Worm (Caenorhabditis elegans) whole organism, young adult: ENCODE results near the gene Y45G5AM.6.

Source experiments
- T07F8.4 ChIP-seq: sonication (generic microtip); optimal IDR thresholded peaks from 2 replicates; lab custom pipeline; 2016; ENCODE audit warnings: mild to moderate bottlenecking, missing genetic modification characterization, moderate library complexity, missing compliant biosample characterization
- attf-5 ChIP-seq: fragments of 200-800 bp; sonication (Bioruptor generic); optimal IDR thresholded peaks from 2 replicates; lab custom pipeline; 2018; ENCODE audit warnings: mild to moderate bottlenecking, missing genetic modification characterization, missing compliant biosample characterization
- egl-18 ChIP-seq: fragments of 200-800 bp; sonication (Bioruptor generic); IDR thresholded peaks from 2 replicates; pipeline ENCODE4 v1.3.6; 2022; ENCODE audit warnings: missing genetic modification reagents, missing genetic modification characterization, missing compliant biosample characterization
- let-526 ChIP-seq: fragments of 200-800 bp; sonication (Bioruptor generic); IDR thresholded peaks from 2 replicates; pipeline ENCODE4 v1.3.6; 2022; ENCODE audit warnings: missing genetic modification reagents, missing genetic modification characterization, missing compliant biosample characterization
- madf-10 ChIP-seq: sonication (generic microtip); optimal IDR thresholded peaks from 2 replicates; lab custom pipeline; 2016; ENCODE audit warnings: mild to moderate bottlenecking, missing genetic modification characterization, missing compliant biosample characterization
- madf-8 ChIP-seq: fragments of 200-800 bp; sonication (Bioruptor generic); conservative IDR thresholded peaks from 2 replicates; pipeline ENCODE4 v1.3.6; 2022; ENCODE audit warnings: missing genetic modification reagents, missing genetic modification characterization, missing compliant biosample characterization
- tbx-9 ChIP-seq: sonication (generic microtip); optimal IDR thresholded peaks from 2 replicates; lab custom pipeline; 2016; ENCODE audit warnings: borderline replicate concordance, missing genetic modification characterization, inconsistent platforms, missing compliant biosample characterization
- ztf-6 ChIP-seq: fragments of 200-800 bp; sonication (Bioruptor generic); IDR thresholded peaks from 2 replicates; pipeline ENCODE4 v1.3.6; 2022; ENCODE audit warnings: missing genetic modification reagents, missing genetic modification characterization, missing compliant biosample characterization

ce11 chrV:4127435-4127834, 24.7 kb downstream of the Y45G5AM.6 start, which contains the start of gene T05B4.13:
- TF ChIP-seq ztf-6 (GFP tag; lab: Robert Waterston, UW) = no peak
- TF ChIP-seq T07F8.4 = no peak
- TF ChIP-seq madf-8 (GFP tag; lab: Robert Waterston, UW) = no peak
- TF ChIP-seq tbx-9 (tag; lab: Kevin White, UChicago) = no peak
- TF ChIP-seq attf-5 (GFP tag; lab: Kevin White, UChicago) = no peak
- TF ChIP-seq let-526 (GFP tag; lab: Robert Waterston, UW) = no peak
- no peak for TF ChIP-seq madf-10 (tag; lab: Kevin White, UChicago)
- TF ChIP-seq egl-18 = no peak
